Fruit fly (Drosophila melanogaster) whole organism, embryonic: ENCODE data around the gene Mekk1.

Source experiments
- B-H2 ChIP-seq: fragments of 200-800 bp; sonication (Bioruptor generic); optimal IDR thresholded peaks from 2 replicates; lab custom pipeline; 2018; ENCODE audit warnings: missing biosample characterization, mild to moderate bottlenecking, missing genetic modification characterization
- Bteb2 ChIP-seq: fragments of 200-800 bp; sonication (Bioruptor generic); optimal IDR thresholded peaks from 2 replicates; lab custom pipeline; 2016; ENCODE audit warnings: missing biosample characterization, missing genetic modification characterization
- CG10366 ChIP-seq: fragments of 200-800 bp; sonication (Bioruptor generic); IDR thresholded peaks from 2 replicates; pipeline ENCODE4 v1.3.6; 2022; ENCODE audit warnings: missing biosample characterization, missing genetic modification characterization
- CG10431 ChIP-seq: fragments of 200-800 bp; sonication (Bioruptor generic); optimal IDR thresholded peaks from 3 replicates; lab custom pipeline; 2018; ENCODE audit warnings: missing biosample characterization, mild to moderate bottlenecking, missing genetic modification characterization
- CG10543 ChIP-seq: fragments of 200-800 bp; sonication (Bioruptor generic); optimal IDR thresholded peaks from 3 replicates; lab custom pipeline; 2017; ENCODE audit warnings: missing biosample characterization, mild to moderate bottlenecking, missing genetic modification characterization, moderate library complexity
- CG10959 ChIP-seq: fragments of 200-800 bp; sonication (Bioruptor generic); IDR thresholded peaks from 2 replicates; pipeline ENCODE4 v1.3.6; 2022; ENCODE audit warnings: missing biosample characterization, missing genetic modification characterization
- CG12744 ChIP-seq: fragments of 200-800 bp; sonication (Bioruptor generic); optimal IDR thresholded peaks from 2 replicates; lab custom pipeline; 2016; ENCODE audit warnings: missing biosample characterization, missing genetic modification characterization
- CG12942 ChIP-seq: fragments of 200-800 bp; sonication (Bioruptor generic); optimal IDR thresholded peaks from 3 replicates; lab custom pipeline; 2016; ENCODE audit warnings: missing biosample characterization, missing genetic modification characterization
- CG13894 ChIP-seq: fragments of 200-800 bp; sonication (Bioruptor generic); optimal IDR thresholded peaks from 3 replicates; lab custom pipeline; 2018; ENCODE audit warnings: missing biosample characterization, mild to moderate bottlenecking, missing genetic modification characterization, moderate library complexity
- CG14667 ChIP-seq: fragments of 200-800 bp; sonication (Bioruptor generic); IDR thresholded peaks from 2 replicates; pipeline ENCODE4 v1.3.6; 2022; ENCODE audit warnings: missing biosample characterization, missing genetic modification characterization
- CG14710 ChIP-seq: fragments of 200-800 bp; sonication (Bioruptor generic); optimal IDR thresholded peaks from 3 replicates; lab custom pipeline; 2019; ENCODE audit warnings: missing biosample characterization, mild to moderate bottlenecking, missing genetic modification characterization, moderate library complexity
- CG15601 ChIP-seq: fragments of 200-800 bp; sonication (Bioruptor generic); optimal IDR thresholded peaks from 3 replicates; lab custom pipeline; 2019; ENCODE audit warnings: missing biosample characterization, mild to moderate bottlenecking, missing genetic modification characterization, moderate library complexity
- CG1647 ChIP-seq: fragments of 200-800 bp; sonication (Bioruptor generic); optimal IDR thresholded peaks from 3 replicates; lab custom pipeline; 2016; ENCODE audit warnings: missing biosample characterization, missing genetic modification characterization
- CG16813 ChIP-seq: fragments of 200-800 bp; sonication (Bioruptor generic); IDR thresholded peaks from 3 replicates; pipeline ENCODE4 v1.3.6; 2022; ENCODE audit warnings: missing biosample characterization, missing genetic modification characterization; ENCODE audit not compliant: partially characterized antibody
- CG17359 ChIP-seq: fragments of 200-800 bp; sonication (Bioruptor generic); optimal IDR thresholded peaks from 3 replicates; lab custom pipeline; 2018; ENCODE audit warnings: missing biosample characterization, mild to moderate bottlenecking, missing genetic modification characterization, moderate library complexity
- CG2116 ChIP-seq: fragments of 200-800 bp; sonication (Bioruptor generic); optimal IDR thresholded peaks from 3 replicates; lab custom pipeline; 2018; ENCODE audit warnings: missing biosample characterization, mild to moderate bottlenecking, missing genetic modification characterization
- CG3281 ChIP-seq: fragments of 200-800 bp; sonication (Bioruptor generic); optimal IDR thresholded peaks from 3 replicates; lab custom pipeline; 2017; ENCODE audit warnings: missing biosample characterization, mild to moderate bottlenecking, missing genetic modification characterization
- CG34376 ChIP-seq: fragments of 200-800 bp; sonication (Bioruptor generic); optimal IDR thresholded peaks from 2 replicates; lab custom pipeline; 2018; ENCODE audit warnings: missing biosample characterization, mild to moderate bottlenecking, missing genetic modification characterization
- CG4617 ChIP-seq: fragments of 200-800 bp; sonication (Bioruptor generic); optimal IDR thresholded peaks from 3 replicates; lab custom pipeline; 2016; ENCODE audit warnings: missing biosample characterization, missing genetic modification characterization, borderline replicate concordance
- CG7745 ChIP-seq: fragments of 200-800 bp; sonication (Bioruptor generic); optimal IDR thresholded peaks from 2 replicates; lab custom pipeline; 2018; ENCODE audit warnings: missing biosample characterization, mild to moderate bottlenecking, missing genetic modification characterization, moderate library complexity
- CG8089 ChIP-seq: fragments of 200-800 bp; sonication (Bioruptor generic); optimal IDR thresholded peaks from 3 replicates; lab custom pipeline; 2016; ENCODE audit warnings: missing biosample characterization, missing genetic modification characterization
- CG9215 ChIP-seq: fragments of 200-800 bp; sonication (Bioruptor generic); IDR thresholded peaks from 2 replicates; pipeline ENCODE4 v1.3.6; 2022; ENCODE audit warnings: missing biosample characterization, missing genetic modification characterization
- CG9437 ChIP-seq: fragments of 200-800 bp; sonication (Bioruptor generic); optimal IDR thresholded peaks from 2 replicates; lab custom pipeline; 2018; ENCODE audit warnings: missing biosample characterization, mild to moderate bottlenecking, missing genetic modification characterization
- CG9932 ChIP-seq: fragments of 200-800 bp; sonication (Bioruptor generic); IDR thresholded peaks from 2 replicates; pipeline ENCODE4 v1.3.6; 2022; ENCODE audit warnings: missing biosample characterization, missing genetic modification characterization
- CHES-1-like ChIP-seq: fragments of 200-800 bp; sonication (Bioruptor generic); optimal IDR thresholded peaks from 2 replicates; lab custom pipeline; 2016; ENCODE audit warnings: missing biosample characterization, missing genetic modification characterization
- CTCF ChIP-seq: fragments of 200-800 bp; sonication (Bioruptor generic); optimal IDR thresholded peaks from 2 replicates; lab custom pipeline; 2017; ENCODE audit warnings: missing biosample characterization, mild to moderate bottlenecking, missing genetic modification characterization, moderate library complexity
- Dbx ChIP-seq: fragments of 200-800 bp; sonication (Bioruptor generic); IDR thresholded peaks from 3 replicates; pipeline ENCODE4 v1.3.6; 2022; ENCODE audit warnings: missing biosample characterization, missing genetic modification characterization
- Dip3 ChIP-seq: fragments of 200-800 bp; sonication (Bioruptor generic); optimal IDR thresholded peaks from 3 replicates; lab custom pipeline; 2016; ENCODE audit warnings: missing biosample characterization, missing genetic modification characterization
- Fer2 ChIP-seq: fragments of 200-800 bp; sonication (Bioruptor generic); optimal IDR thresholded peaks from 2 replicates; lab custom pipeline; 2018; ENCODE audit warnings: missing biosample characterization, mild to moderate bottlenecking, missing genetic modification characterization, moderate library complexity
- Hmr ChIP-seq: fragments of 200-800 bp; sonication (Bioruptor generic); optimal IDR thresholded peaks from 3 replicates; lab custom pipeline; 2017; ENCODE audit warnings: mild to moderate bottlenecking, missing biosample characterization, missing genetic modification reagents, missing genetic modification characterization
- NfI ChIP-seq: fragments of 200-800 bp; sonication (Bioruptor generic); optimal IDR thresholded peaks from 3 replicates; lab custom pipeline; 2018; ENCODE audit warnings: missing biosample characterization, mild to moderate bottlenecking, missing genetic modification characterization, moderate library complexity
- Sin3A ChIP-seq: fragments of >200 bp; optimal IDR thresholded peaks from 2 replicates; lab custom pipeline; 2018
- Xrp1 ChIP-seq: fragments of 200-800 bp; sonication (Bioruptor generic); IDR thresholded peaks from 2 replicates; pipeline ENCODE4 v1.3.6; 2022; ENCODE audit warnings: missing biosample characterization, missing genetic modification characterization
- az2 ChIP-seq: fragments of 200-800 bp; sonication (Bioruptor generic); optimal IDR thresholded peaks from 3 replicates; lab custom pipeline; 2016; ENCODE audit warnings: missing biosample characterization, missing genetic modification characterization
- caup ChIP-seq: fragments of 200-800 bp; sonication (Bioruptor generic); optimal IDR thresholded peaks from 3 replicates; lab custom pipeline; 2017; ENCODE audit warnings: missing biosample characterization, mild to moderate bottlenecking, missing genetic modification characterization, moderate library complexity; ENCODE audit not compliant: severe bottlenecking
- danr ChIP-seq: fragments of 200-800 bp; sonication (Bioruptor generic); IDR thresholded peaks from 2 replicates; pipeline ENCODE4 v1.3.6; 2022; ENCODE audit warnings: missing biosample characterization, missing genetic modification characterization
- dysf ChIP-seq: fragments of 200-800 bp; sonication (Bioruptor generic); IDR thresholded peaks from 3 replicates; pipeline ENCODE4 v1.3.6; 2022; ENCODE audit warnings: missing biosample characterization, missing genetic modification characterization
- ewg ChIP-seq: fragments of 200-800 bp; sonication (Bioruptor generic); optimal IDR thresholded peaks from 3 replicates; lab custom pipeline; 2017; ENCODE audit warnings: mild to moderate bottlenecking, missing biosample characterization, missing genetic modification reagents, missing genetic modification characterization
- eyg ChIP-seq: fragments of 200-800 bp; sonication (Bioruptor generic); optimal IDR thresholded peaks from 3 replicates; lab custom pipeline; 2016; ENCODE audit warnings: missing biosample characterization, missing genetic modification characterization
- gem ChIP-seq: fragments of 200-800 bp; sonication (Bioruptor generic); optimal IDR thresholded peaks from 2 replicates; lab custom pipeline; 2019; ENCODE audit warnings: missing biosample characterization, mild to moderate bottlenecking, missing genetic modification characterization, moderate library complexity
- hbn ChIP-seq: fragments of 200-800 bp; sonication (Bioruptor generic); IDR thresholded peaks from 2 replicates; pipeline ENCODE4 v1.3.6; 2022; ENCODE audit warnings: missing biosample characterization, missing genetic modification characterization; ENCODE audit not compliant: partially characterized antibody
- jumu ChIP-seq: fragments of 200-800 bp; sonication (Bioruptor generic); optimal IDR thresholded peaks from 3 replicates; lab custom pipeline; 2016; ENCODE audit warnings: missing biosample characterization, missing genetic modification characterization
- pnt ChIP-seq: fragments of 200-800 bp; sonication (Bioruptor generic); optimal IDR thresholded peaks from 3 replicates; lab custom pipeline; 2016; ENCODE audit warnings: missing biosample characterization, missing genetic modification characterization
- psq ChIP-seq: fragments of 200-800 bp; sonication (Bioruptor generic); optimal IDR thresholded peaks from 2 replicates; lab custom pipeline; 2017; ENCODE audit warnings: missing biosample characterization, missing genetic modification characterization
- ranshi ChIP-seq: fragments of 200-800 bp; sonication (Bioruptor generic); IDR thresholded peaks from 2 replicates; pipeline ENCODE4 v1.3.6; 2022; ENCODE audit warnings: missing biosample characterization, missing genetic modification characterization
- row ChIP-seq: fragments of 200-800 bp; sonication (Bioruptor generic); IDR thresholded peaks from 3 replicates; pipeline ENCODE4 v1.3.6; 2022; ENCODE audit warnings: missing biosample characterization, missing genetic modification characterization
- salm ChIP-seq: fragments of 200-800 bp; sonication (Bioruptor generic); optimal IDR thresholded peaks from 2 replicates; lab custom pipeline; 2018; ENCODE audit warnings: missing biosample characterization, mild to moderate bottlenecking, missing genetic modification characterization
- sqz ChIP-seq: fragments of 200-800 bp; sonication (Bioruptor generic); optimal IDR thresholded peaks from 3 replicates; lab custom pipeline; 2018; ENCODE audit warnings: missing biosample characterization, mild to moderate bottlenecking, missing genetic modification characterization
- sr ChIP-seq: fragments of 200-800 bp; sonication (Bioruptor generic); IDR thresholded peaks from 3 replicates; pipeline ENCODE4 v1.3.6; 2022; ENCODE audit warnings: missing biosample characterization, missing genetic modification characterization
- tin ChIP-seq: fragments of 200-800 bp; sonication (Bioruptor generic); optimal IDR thresholded peaks from 3 replicates; lab custom pipeline; 2016; ENCODE audit warnings: missing biosample characterization, missing genetic modification characterization
- unc-4 ChIP-seq: fragments of 200-800 bp; sonication (Bioruptor generic); IDR thresholded peaks from 2 replicates; pipeline ENCODE4 v1.3.6; 2022; ENCODE audit warnings: missing biosample characterization, missing genetic modification characterization; ENCODE audit not compliant: partially characterized antibody

The Mekk1 gene

dm6 chr3R:18743270-18743922, at the start of gene Mekk1 (continued):
- TF ChIP-seq eyg (GFP tag; lab: Kevin White, UChicago) (no peak), unc-4 (GFP tag; lab: Robert Waterston, UW) (peak; percentile 74), Dbx (GFP tag; lab: Robert Waterston, UW) (peak; percentile 64; the same call in 2 of the 3 replicates), Hmr (GFP tag; lab: Kevin White, UChicago) (peak; percentile 53), CG34376 (GFP tag; lab: Kevin White, UChicago) (peak; percentile 66), danr (GFP tag; lab: Robert Waterston, UW) (no peak), gem (tag; lab: Kevin White, UChicago) (peak; percentile 63), CG1647 (GFP tag; lab: Kevin White, UChicago) (no peak), Sin3A (lab: Kevin White, UChicago) (peak; percentile 27), CG7745 (no peak), CG12942 (peak; percentile 25), CG10959 (no peak), dysf (GFP tag; lab: Robert Waterston, UW) (peak; percentile 38; the same call in 1 of the 3 replicates), CTCF (GFP tag; lab: Kevin White, UChicago) (peak; percentile 34), CG9437 (GFP tag; lab: Kevin White, UChicago) (peak; percentile 18), sqz (GFP tag; lab: Kevin White, UChicago) (no peak), Dip3 (GFP tag; lab: Kevin White, UChicago) (peak; percentile 27), tin (GFP tag; lab: Kevin White, UChicago) (peak; percentile 51), CG12744 (no peak), Bteb2 (peak; percentile 25), CHES-1-like (GFP tag; lab: Kevin White, UChicago) (peak; percentile 50), CG9215 (peak; percentile 47), CG2116 (peak; percentile 75), CG4617 (GFP tag; lab: Kevin White, UChicago) (peak; percentile 4), NfI (peak; percentile 63), row (GFP tag; lab: Robert Waterston, UW) (peak; percentile 92), CG16813 (GFP tag; lab: Robert Waterston, UW) (peak; percentile 61), CG9932 (GFP tag; lab: Robert Waterston, UW) (peak; percentile 76), caup (GFP tag; lab: Kevin White, UChicago) (peak; percentile 41), CG14667 (no peak), salm (tag; lab: Kevin White, UChicago) (no peak), CG14710 (tag; lab: Kevin White, UChicago) (peak; percentile 50), pnt (peak; percentile 9), az2 (peak; percentile 43), ewg (GFP tag; lab: Kevin White, UChicago) (no peak), CG3281 (GFP tag; lab: Kevin White, UChicago) (peak; percentile 59), CG8089 (no peak), sr (no peak), Fer2 (peak; percentile 16), CG17359 (tag; lab: Kevin White, UChicago) (peak; percentile 29), CG15601 (peak; percentile 13), hbn (GFP tag; lab: Robert Waterston, UW) (peak; percentile 53; the same call in 1 of the 2 replicates), Xrp1 (GFP tag; lab: Robert Waterston, UW) (peak; percentile 24; the same call in 1 of the 2 replicates), ranshi (GFP tag; lab: Robert Waterston, UW) (no peak), B-H2 (GFP tag; lab: Kevin White, UChicago) (peak; percentile 42), CG10543 (GFP tag; lab: Kevin White, UChicago) (peak; percentile 71), CG10431 (GFP tag; lab: Kevin White, UChicago) (peak; percentile 7), psq (GFP tag; lab: Kevin White, UChicago) (no peak), CG13894 (tag; lab: Kevin White, UChicago) (peak; percentile 69), jumu (GFP tag; lab: Kevin White, UChicago) (peak; percentile 53), CG10366 (no peak)
